Fruit fly (Drosophila melanogaster) whole organism, embryonic: Measurements from ENCODE around the gene cerv.

Experiments
- B-H2 ChIP-seq: fragments of 200-800 bp; sonication (Bioruptor generic); optimal IDR thresholded peaks from 2 replicates; lab custom pipeline; 2018; ENCODE audit warnings: missing biosample characterization, mild to moderate bottlenecking, missing genetic modification characterization
- CG10565 ChIP-seq: fragments of 200-800 bp; sonication (Bioruptor generic); optimal IDR thresholded peaks from 3 replicates; lab custom pipeline; 2016; ENCODE audit warnings: missing biosample characterization, mild to moderate bottlenecking, missing genetic modification characterization
- CG10979 ChIP-seq: fragments of 200-800 bp; sonication (Bioruptor generic); optimal IDR thresholded peaks from 2 replicates; lab custom pipeline; 2018; ENCODE audit warnings: missing biosample characterization, mild to moderate bottlenecking, missing genetic modification characterization, moderate library complexity
- CG11398 ChIP-seq: fragments of 200-800 bp; sonication (Bioruptor generic); optimal IDR thresholded peaks from 2 replicates; lab custom pipeline; 2016; ENCODE audit warnings: missing biosample characterization, missing genetic modification characterization
- CG11560 ChIP-seq: fragments of 200-800 bp; sonication (Bioruptor generic); IDR thresholded peaks from 3 replicates; pipeline ENCODE4 v1.3.6; 2022; ENCODE audit warnings: missing biosample characterization, missing genetic modification characterization
- CG12071 ChIP-seq: fragments of 200-800 bp; sonication (Bioruptor generic); optimal IDR thresholded peaks from 3 replicates; lab custom pipeline; 2018; ENCODE audit warnings: missing biosample characterization, mild to moderate bottlenecking, missing genetic modification characterization
- CG13123 ChIP-seq: fragments of 200-800 bp; sonication (Bioruptor generic); optimal IDR thresholded peaks from 2 replicates; lab custom pipeline; 2016; ENCODE audit warnings: missing biosample characterization, missing genetic modification characterization
- CG13287 ChIP-seq: fragments of 200-800 bp; sonication (Bioruptor generic); IDR thresholded peaks from 2 replicates; pipeline ENCODE4 v1.3.6; 2022; ENCODE audit warnings: missing biosample characterization, missing genetic modification characterization; ENCODE audit not compliant: partially characterized antibody
- CG14014 ChIP-seq: fragments of 200-800 bp; sonication (Bioruptor generic); IDR thresholded peaks from 2 replicates; pipeline ENCODE4 v1.3.6; 2022; ENCODE audit warnings: missing biosample characterization, missing genetic modification characterization
- CG14050 ChIP-seq: fragments of 200-800 bp; sonication (Bioruptor generic); IDR thresholded peaks from 3 replicates; pipeline ENCODE4 v1.3.6; 2022; ENCODE audit warnings: missing biosample characterization, missing genetic modification characterization
- CG17359 ChIP-seq: fragments of 200-800 bp; sonication (Bioruptor generic); optimal IDR thresholded peaks from 3 replicates; lab custom pipeline; 2018; ENCODE audit warnings: missing biosample characterization, mild to moderate bottlenecking, missing genetic modification characterization, moderate library complexity
- CG18262 ChIP-seq: fragments of 200-800 bp; optimal IDR thresholded peaks from 3 replicates; lab custom pipeline; 2019; ENCODE audit warnings: missing biosample characterization, mild to moderate bottlenecking, missing genetic modification characterization, moderate library complexity
- CG2712 ChIP-seq: fragments of 200-800 bp; optimal IDR thresholded peaks from 3 replicates; lab custom pipeline; 2019; ENCODE audit warnings: missing biosample characterization, mild to moderate bottlenecking, missing genetic modification characterization, moderate library complexity
- CG2875 ChIP-seq: fragments of 200-800 bp; sonication (Bioruptor generic); optimal IDR thresholded peaks from 2 replicates; lab custom pipeline; 2017; ENCODE audit warnings: missing biosample characterization, mild to moderate bottlenecking, missing genetic modification characterization, missing genetic modification reagents
- CG33557 ChIP-seq: fragments of 200-800 bp; sonication (Bioruptor generic); optimal IDR thresholded peaks from 2 replicates; lab custom pipeline; 2019; ENCODE audit warnings: missing biosample characterization, mild to moderate bottlenecking, missing genetic modification characterization, moderate library complexity
- CG4707 ChIP-seq: fragments of 200-800 bp; sonication (Bioruptor generic); optimal IDR thresholded peaks from 2 replicates; lab custom pipeline; 2018; ENCODE audit warnings: missing biosample characterization, mild to moderate bottlenecking, missing genetic modification characterization, moderate library complexity
- CG5180 ChIP-seq: fragments of 200-800 bp; sonication (Bioruptor generic); optimal IDR thresholded peaks from 3 replicates; lab custom pipeline; 2017; ENCODE audit warnings: missing biosample characterization, missing genetic modification characterization, mild to moderate bottlenecking, moderate library complexity, missing genetic modification reagents
- CG6175 ChIP-seq: fragments of 200-800 bp; sonication (Bioruptor generic); IDR thresholded peaks from 3 replicates; pipeline ENCODE4 v1.3.6; 2022; ENCODE audit warnings: missing biosample characterization, missing genetic modification characterization
- CG6254 ChIP-seq: fragments of 200-800 bp; sonication (Bioruptor generic); optimal IDR thresholded peaks from 3 replicates; lab custom pipeline; 2017; ENCODE audit warnings: mild to moderate bottlenecking, missing biosample characterization, missing genetic modification reagents, missing genetic modification characterization
- CG7928 ChIP-seq: fragments of 200-800 bp; sonication (Bioruptor generic); optimal IDR thresholded peaks from 2 replicates; lab custom pipeline; 2017; ENCODE audit warnings: missing biosample characterization, mild to moderate bottlenecking, missing genetic modification characterization
- CG8359 ChIP-seq: fragments of 200-800 bp; sonication (Bioruptor generic); optimal IDR thresholded peaks from 2 replicates; lab custom pipeline; 2017; ENCODE audit warnings: missing biosample characterization, mild to moderate bottlenecking, missing genetic modification characterization, borderline replicate concordance
- CG9215 ChIP-seq: fragments of 200-800 bp; sonication (Bioruptor generic); IDR thresholded peaks from 2 replicates; pipeline ENCODE4 v1.3.6; 2022; ENCODE audit warnings: missing biosample characterization, missing genetic modification characterization
- CG9727 ChIP-seq: fragments of 200-800 bp; sonication (Bioruptor generic); optimal IDR thresholded peaks from 3 replicates; lab custom pipeline; 2017; ENCODE audit warnings: missing biosample characterization, mild to moderate bottlenecking, missing genetic modification characterization
- CHES-1-like ChIP-seq: fragments of 200-800 bp; sonication (Bioruptor generic); optimal IDR thresholded peaks from 2 replicates; lab custom pipeline; 2016; ENCODE audit warnings: missing biosample characterization, missing genetic modification characterization
- D19A ChIP-seq: fragments of 200-800 bp; optimal IDR thresholded peaks from 3 replicates; lab custom pipeline; 2019; ENCODE audit warnings: missing biosample characterization, mild to moderate bottlenecking, missing genetic modification characterization, moderate library complexity
- D19B ChIP-seq: fragments of 200-800 bp; sonication (Bioruptor generic); optimal IDR thresholded peaks from 2 replicates; lab custom pipeline; 2017; ENCODE audit warnings: missing biosample characterization, mild to moderate bottlenecking, missing genetic modification characterization
- Dek ChIP-seq: fragments of 200-800 bp; sonication (Bioruptor generic); optimal IDR thresholded peaks from 3 replicates; lab custom pipeline; 2019; ENCODE audit warnings: missing biosample characterization, mild to moderate bottlenecking, missing genetic modification characterization, moderate library complexity
- Drgx ChIP-seq: fragments of 200-800 bp; sonication (Bioruptor generic); IDR thresholded peaks from 2 replicates; pipeline ENCODE4 v1.3.6; 2022; ENCODE audit warnings: missing biosample characterization, missing genetic modification characterization
- ERR ChIP-seq: fragments of 200-800 bp; sonication (Bioruptor generic); optimal IDR thresholded peaks from 2 replicates; lab custom pipeline; 2016; ENCODE audit warnings: missing biosample characterization, missing genetic modification characterization
- Ets65A ChIP-seq: fragments of 200-800 bp; sonication (Bioruptor generic); peaks from one replicate; lab custom pipeline; 2016; ENCODE audit warnings: missing biosample characterization, missing genetic modification characterization
- Mes4 ChIP-seq: fragments of 200-800 bp; sonication (Bioruptor generic); optimal IDR thresholded peaks from 2 replicates; lab custom pipeline; 2016; ENCODE audit warnings: missing biosample characterization, missing genetic modification characterization
- Sox100B ChIP-seq: fragments of 200-800 bp; sonication (Bioruptor generic); optimal IDR thresholded peaks from 3 replicates; lab custom pipeline; 2018; ENCODE audit warnings: missing biosample characterization, mild to moderate bottlenecking, missing genetic modification characterization
- Spps ChIP-seq: fragments of 200-800 bp; sonication (Bioruptor generic); optimal IDR thresholded peaks from 2 replicates; lab custom pipeline; 2018; ENCODE audit warnings: missing biosample characterization, mild to moderate bottlenecking, missing genetic modification characterization
- Usf ChIP-seq: fragments of 200-800 bp; sonication (Bioruptor generic); optimal IDR thresholded peaks from 2 replicates; lab custom pipeline; 2017; ENCODE audit warnings: missing genotype, missing biosample characterization, missing genetic modification characterization
- ara ChIP-seq: fragments of 200-800 bp; sonication (Bioruptor generic); IDR thresholded peaks from 2 replicates; pipeline ENCODE4 v1.3.6; 2022; ENCODE audit warnings: missing biosample characterization, missing genetic modification characterization
- caup ChIP-seq: fragments of 200-800 bp; sonication (Bioruptor generic); optimal IDR thresholded peaks from 3 replicates; lab custom pipeline; 2017; ENCODE audit warnings: missing biosample characterization, mild to moderate bottlenecking, missing genetic modification characterization, moderate library complexity; ENCODE audit not compliant: severe bottlenecking
- da ChIP-seq: fragments of 200-800 bp; sonication (Bioruptor generic); optimal IDR thresholded peaks from 2 replicates; lab custom pipeline; 2016; ENCODE audit warnings: missing biosample characterization, missing genetic modification characterization
- en ChIP-seq: fragments of 200-800 bp; sonication (Bioruptor generic); optimal IDR thresholded peaks from 2 replicates; lab custom pipeline; 2016; ENCODE audit warnings: missing biosample characterization, missing genetic modification characterization
- gro ChIP-seq: fragments of 200-800 bp; sonication (Bioruptor generic); optimal IDR thresholded peaks from 2 replicates; lab custom pipeline; 2016; ENCODE audit warnings: missing biosample characterization, missing genetic modification characterization
- ham ChIP-seq: fragments of 200-800 bp; sonication (Bioruptor generic); IDR thresholded peaks from 2 replicates; pipeline ENCODE4 v1.3.6; 2022; ENCODE audit warnings: missing biosample characterization, missing genetic modification characterization
- hb ChIP-seq: fragments of 200-800 bp; sonication (Bioruptor generic); IDR thresholded peaks from 3 replicates; pipeline ENCODE4 v1.3.6; 2022; ENCODE audit warnings: missing biosample characterization, missing genetic modification characterization; ENCODE audit not compliant: partially characterized antibody
- hkb ChIP-seq, 2 experiments: fragments of 200-800 bp in 1 of 2; fragments of >200 bp in 1 of 2; sonication (Bioruptor generic) in 1 of 2; IDR thresholded peaks in 1 of 2; optimal IDR thresholded peaks in 1 of 2; 2 replicates each; pipeline versions ENCODE4 v1.3.6 to Lab custom; 2017 to 2022; ENCODE audit warnings: missing biosample characterization in 1 of 2, missing genetic modification characterization in 1 of 2
- luna ChIP-seq: fragments of 200-800 bp; sonication (Bioruptor generic); optimal IDR thresholded peaks from 2 replicates; lab custom pipeline; 2016; ENCODE audit warnings: missing biosample characterization, missing genetic modification characterization
- nmo ChIP-seq: fragments of 200-800 bp; sonication (Bioruptor generic); optimal IDR thresholded peaks from 2 replicates; lab custom pipeline; 2018; ENCODE audit warnings: missing biosample characterization, mild to moderate bottlenecking, missing genetic modification characterization, moderate library complexity
- p53 ChIP-seq: fragments of 200-800 bp; sonication (Bioruptor generic); optimal IDR thresholded peaks from 2 replicates; lab custom pipeline; 2016; ENCODE audit warnings: missing biosample characterization, missing genetic modification characterization
- pita ChIP-seq: fragments of 200-800 bp; sonication (Bioruptor generic); optimal IDR thresholded peaks from 2 replicates; lab custom pipeline; 2017; ENCODE audit warnings: missing biosample characterization, mild to moderate bottlenecking, missing genetic modification characterization
- psq ChIP-seq: fragments of 200-800 bp; sonication (Bioruptor generic); optimal IDR thresholded peaks from 2 replicates; lab custom pipeline; 2017; ENCODE audit warnings: missing biosample characterization, missing genetic modification characterization
- row ChIP-seq: fragments of 200-800 bp; sonication (Bioruptor generic); IDR thresholded peaks from 3 replicates; pipeline ENCODE4 v1.3.6; 2022; ENCODE audit warnings: missing biosample characterization, missing genetic modification characterization
- sens ChIP-seq: fragments of 200-800 bp; sonication (Bioruptor generic); peaks from one replicate; lab custom pipeline; 2016; ENCODE audit warnings: missing biosample characterization, missing genetic modification characterization
- tll ChIP-seq, 2 experiments: fragments of 200-800 bp in 1 of 2; fragments of >200 bp in 1 of 2; sonication (Bioruptor generic) in 1 of 2; optimal IDR thresholded peaks; 2 replicates each; lab custom pipeline; 2017 to 2019; ENCODE audit warnings: missing biosample characterization in 2 of 2, missing genetic modification characterization in 2 of 2, mild to moderate bottlenecking in 1 of 2, moderate library complexity in 1 of 2
- zen2 ChIP-seq: fragments of 200-800 bp; sonication (Bioruptor generic); IDR thresholded peaks from 3 replicates; pipeline ENCODE4 v1.3.6; 2022; ENCODE audit warnings: missing biosample characterization, missing genetic modification characterization; ENCODE audit not compliant: partially characterized antibody

The cerv gene

dm6 chrX:15552472-15552888 lies 25.5 kb downstream of the cerv start (continued):
- TF ChIP-seq CG9727 (GFP tag; lab: Kevin White, UChicago) (peak; percentile 11), Spps (tag; lab: Kevin White, UChicago) (no peak), caup (GFP tag; lab: Kevin White, UChicago) (no peak), CG9215 (GFP tag; lab: Robert Waterston, UW) (no peak), pita (GFP tag; lab: Kevin White, UChicago) (no peak), D19B (peak; percentile 32), CG6175 (GFP tag; lab: Robert Waterston, UW) (no peak), ERR (GFP tag; lab: Kevin White, UChicago) (no peak), nmo (GFP tag; lab: Kevin White, UChicago) (peak; percentile 20), da (GFP tag; lab: Kevin White, UChicago) (no peak), hkb (optimal IDR thresholded peaks at IDR 0.05; lab: Kevin White, UChicago) (no peak), hkb (GFP tag; IDR thresholded peaks at IDR 0.05; lab: Robert Waterston, UW) (no peak), Dek (tag; lab: Kevin White, UChicago) (no peak), CG17359 (tag; lab: Kevin White, UChicago) (no peak), row (GFP tag; lab: Robert Waterston, UW) (peak; percentile 28; the same call in 1 of the 3 replicates), CG6254 (GFP tag; lab: Kevin White, UChicago) (no peak), CG4707 (GFP tag; lab: Kevin White, UChicago) (peak; percentile 56), CG2712 (peak; percentile 13), sens (GFP tag; lab: Kevin White, UChicago) (peak; percentile 71), B-H2 (GFP tag; lab: Kevin White, UChicago) (no peak), CG12071 (GFP tag; lab: Kevin White, UChicago) (no peak), Ets65A (GFP tag; lab: Kevin White, UChicago) (peak; percentile 57), CG7928 (GFP tag; lab: Kevin White, UChicago) (no peak), tll (GFP tag; optimal IDR thresholded peaks at IDR 0.05; lab: Kevin White, UChicago) (no peak), p53 (GFP tag; lab: Kevin White, UChicago) (no peak), luna (no peak), CG10979 (tag; lab: Kevin White, UChicago) (peak; percentile 38), Usf (GFP tag; lab: Kevin White, UChicago) (no peak), CG33557 (GFP tag; lab: Kevin White, UChicago) (no peak), CG14050 (GFP tag; lab: Robert Waterston, UW) (no peak), CG5180 (peak; percentile 13), D19A (tag; lab: Kevin White, UChicago) (peak; percentile 50), CG18262 (tag; lab: Kevin White, UChicago) (peak; percentile 33), Sox100B (GFP tag; lab: Kevin White, UChicago) (no peak), gro (no peak), CG2875 (GFP tag; lab: Kevin White, UChicago) (no peak), ham (GFP tag; lab: Robert Waterston, UW) (no peak), en (GFP tag; lab: Kevin White, UChicago) (no peak)

dm6 chrX:15549055-15549454 lies 28.9 kb downstream of the cerv start:
- no peak for TF ChIP-seq zen2 (GFP tag; lab: Robert Waterston, UW)
- TF ChIP-seq CG8359 (GFP tag; lab: Kevin White, UChicago) = peak; percentile 25
- TF ChIP-seq ara (GFP tag; lab: Robert Waterston, UW) = no peak
- no peak for TF ChIP-seq hb (GFP tag; lab: Robert Waterston, UW)
- peak; percentile 67 for TF ChIP-seq CHES-1-like (GFP tag; lab: Kevin White, UChicago)
- no peak for TF ChIP-seq CG10565
- peak; percentile 74 for TF ChIP-seq CG18262 (tag; lab: Kevin White, UChicago)
- TF ChIP-seq CG11560 (tag; lab: Robert Waterston, UW) = peak; percentile 46; the same call in 2 of the 3 replicates
- peak; percentile 74 for TF ChIP-seq Drgx (GFP tag; lab: Robert Waterston, UW)
- peak; percentile 50 for TF ChIP-seq Mes4
- no peak for TF ChIP-seq psq
- peak; percentile 27 for TF ChIP-seq CG11398 (GFP tag; lab: Kevin White, UChicago)
- peak; percentile 12 for TF ChIP-seq CG13123 (GFP tag; lab: Kevin White, UChicago)
- peak; percentile 75 for TF ChIP-seq CG14014
- no peak for TF ChIP-seq CG13287 (GFP tag; lab: Robert Waterston, UW)
